Worm (Caenorhabditis elegans) whole organism, L1 larva: ENCODE data around the gene F17A2.13.

Experiments used
- Y116A8C.19 ChIP-seq: sonication (generic microtip); optimal IDR thresholded peaks from 2 replicates; lab custom pipeline; 2016; ENCODE audit warnings: missing compliant biosample characterization, missing genetic modification characterization, borderline replicate concordance
- dpl-1 ChIP-seq, 3 experiments: fragments of 150-350 bp in 2 of 3; sonication (generic microtip) in 1 of 3; optimal IDR thresholded peaks; 2 replicates each; lab custom pipeline; 2014 to 2017; ENCODE audit warnings: missing biosample characterization in 3 of 3, missing genetic modification characterization in 3 of 3, missing genetic modification reagents in 3 of 3
- efl-3 ChIP-seq: fragments of 200-800 bp; sonication (Bioruptor generic); optimal IDR thresholded peaks from 2 replicates; lab custom pipeline; 2018; ENCODE audit warnings: mild to moderate bottlenecking, missing genetic modification characterization, missing compliant biosample characterization
- elt-3 ChIP-seq, 6 experiments: fragments of 150-350 bp in 1 of 6; sonication (generic microtip); optimal IDR thresholded peaks; 2 replicates each; lab custom pipeline; 2017 to 2018; ENCODE audit warnings: missing biosample characterization in 6 of 6, missing genetic modification characterization in 6 of 6, inconsistent platforms in 1 of 6
- pqm-1 ChIP-seq: sonication (generic microtip); optimal IDR thresholded peaks from 3 replicates; lab custom pipeline; 2017; ENCODE audit warnings: missing biosample characterization, missing genetic modification characterization

DNA sequence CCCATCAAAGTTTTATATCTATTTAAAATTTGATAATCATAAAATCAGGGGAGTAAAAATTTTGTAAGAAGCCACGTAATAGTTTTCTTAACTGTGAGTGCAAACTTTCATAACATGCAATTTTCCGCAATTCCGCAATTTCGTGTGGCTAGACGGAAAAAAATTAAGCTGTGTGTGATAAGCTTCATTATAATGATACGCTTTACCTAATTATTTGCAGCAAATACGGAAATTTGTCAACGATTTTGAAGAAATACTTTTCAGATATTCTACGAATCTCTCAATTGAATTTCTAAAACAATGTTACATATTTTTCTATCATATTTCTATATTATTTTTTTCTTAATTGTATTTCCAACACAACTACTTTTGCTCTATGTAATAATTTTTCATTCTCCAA, 10.3 kb downstream of the F17A2.13 start, which contains the start of gene srd-46:
- TF ChIP-seq pqm-1 (tag; lab: Kevin White, UChicago) (no peak), elt-3 (tag; optimal IDR thresholded peaks at IDR 0.05; lab: Kevin White, UChicago) (no peak), dpl-1 (GFP tag; optimal IDR thresholded peaks at IDR 0.05; lab: Kevin White, UChicago) (no peak), Y116A8C.19 (tag; lab: Kevin White, UChicago) (no peak), efl-3 (GFP tag; lab: Kevin White, UChicago) (no peak)
